Worm (Caenorhabditis elegans) whole organism, early embryonic: ENCODE results near the gene C07A9.10.

Source experiments
- aly-1 ChIP-seq: sonication (generic microtip); optimal IDR thresholded peaks from 2 replicates; lab custom pipeline; 2016; ENCODE audit warnings: missing genetic modification characterization, missing compliant biosample characterization
- ceh-36 ChIP-seq: sonication (generic microtip); optimal IDR thresholded peaks from 2 replicates; lab custom pipeline; 2016; ENCODE audit warnings: missing genetic modification characterization, inconsistent platforms, missing compliant biosample characterization
- hmg-4 ChIP-seq: fragments of 200-800 bp; sonication (Bioruptor generic); optimal IDR thresholded peaks from 2 replicates; lab custom pipeline; 2018; ENCODE audit warnings: mild to moderate bottlenecking, missing genetic modification characterization, missing compliant biosample characterization

- no peak for TF ChIP-seq ceh-36 (tag; lab: Kevin White, UChicago)
- no peak for TF ChIP-seq hmg-4 (GFP tag; lab: Kevin White, UChicago)
- TF ChIP-seq aly-1 (tag; lab: Kevin White, UChicago): no peak
Observed at ce11 chrIII:9694474-9694873, 8.6 kb upstream of the C07A9.10 start, which contains the start of gene set-3.
